Worm (Caenorhabditis elegans): ENCODE measurements around the gene elt-3.

Gene elt-3

DNA sequence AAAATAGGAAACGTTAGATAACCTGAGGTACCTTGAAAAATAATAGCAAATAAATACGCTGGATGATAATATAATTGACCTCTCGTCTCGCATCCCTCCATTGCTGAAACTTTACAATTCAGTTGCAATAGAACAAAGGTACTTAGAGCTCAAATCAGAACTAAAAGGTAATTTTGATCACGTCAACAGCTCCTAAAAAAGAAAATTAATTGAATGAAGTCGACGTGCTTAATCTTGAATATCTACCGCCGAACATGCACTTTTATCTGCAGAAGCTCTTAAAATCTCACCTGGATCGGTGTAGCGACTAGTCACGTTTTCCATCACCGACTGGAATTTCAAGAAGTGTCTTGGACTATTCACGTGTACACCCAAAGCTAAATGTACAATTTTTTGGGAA lies 31.3 kb upstream of the elt-3 start, which contains the start of gene sra-39:
sra-39 (minus strand) TSS at position 101 of the 400 bp plus-strand sequence.
- TF ChIP-seq hpl-2 (GFP tag; optimal IDR thresholded peaks at IDR 0.05): no peak
- TF ChIP-seq nhr-76 (tag; optimal IDR thresholded peaks at IDR 0.05): no peak
- peak; percentile 18 for TF ChIP-seq nhr-85 (tag)
- no peak for TF ChIP-seq unc-98 (GFP tag; IDR thresholded peaks at IDR 0.05)
- no peak for TF ChIP-seq nhr-11 (tag; optimal IDR thresholded peaks at IDR 0.05)
- no peak for TF ChIP-seq ama-1 (optimal IDR thresholded peaks at IDR 0.05)

DNA sequence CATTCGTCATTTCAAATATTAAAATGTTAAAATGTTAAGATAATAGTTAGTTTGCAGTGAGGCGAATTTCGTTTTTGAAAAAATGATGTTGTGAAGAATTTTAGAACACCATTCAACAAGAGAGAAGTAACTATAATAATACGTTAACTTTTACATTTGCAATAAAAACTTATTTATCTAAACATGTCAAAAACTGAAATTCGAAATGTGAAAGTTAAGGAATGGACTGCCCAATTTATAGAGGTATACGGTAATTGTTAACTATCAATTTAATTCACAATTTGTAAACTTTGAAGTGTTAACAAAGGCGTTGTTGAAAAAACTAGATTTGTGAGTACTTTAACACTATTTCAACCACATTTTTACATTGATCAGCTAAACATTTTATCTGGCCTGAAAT lies 30.9 kb upstream of the elt-3 start:
- TF ChIP-seq pqm-1 (tag; optimal IDR thresholded peaks at IDR 0.05) (no peak), pag-3 (tag; optimal IDR thresholded peaks at IDR 0.05; ENCODE audit: borderline replicate concordance, insufficient read depth) (no peak), efl-1 (optimal IDR thresholded peaks at IDR 0.05) (no peak), efl-1 (GFP tag; optimal IDR thresholded peaks at IDR 0.05 in 1 of 2) (peak in 1 of 2 experiments; percentile 30), irx-1 (tag; optimal IDR thresholded peaks at IDR 0.05) (no peak), ceh-90 (tag; optimal IDR thresholded peaks at IDR 0.05) (no peak), tlp-1 (tag; optimal IDR thresholded peaks at IDR 0.05) (no peak)

DNA sequence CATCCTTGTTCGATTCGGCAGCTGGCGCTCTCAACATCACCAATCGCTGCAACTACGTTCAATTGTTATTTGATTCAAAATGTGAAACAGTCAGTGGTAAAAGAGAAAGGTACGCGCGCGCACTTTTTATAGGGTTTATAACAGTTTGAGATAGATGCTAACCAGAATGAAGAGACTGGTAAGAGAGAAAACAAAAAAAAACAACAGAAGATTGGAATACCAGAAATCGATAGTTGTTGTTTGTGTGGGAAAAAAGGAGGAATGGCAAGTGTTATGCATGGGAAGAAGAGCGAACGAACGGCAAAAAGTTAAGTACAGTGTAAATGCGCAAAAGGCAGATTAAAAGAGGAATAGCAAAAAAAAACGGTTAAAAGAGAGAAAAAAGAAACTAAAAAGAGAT lies 24.8 kb upstream of the elt-3 start, which contains the start of gene Y26E6A.3:
Y26E6A.3 (minus strand) TSS at position 101 of the 400 bp plus-strand sequence.
- TF ChIP-seq fkh-10 (GFP tag; optimal IDR thresholded peaks at IDR 0.05) (no peak), blmp-1 (tag; optimal IDR thresholded peaks at IDR 0.05) (peak; percentile 44), snpc-4 (tag; optimal IDR thresholded peaks at IDR 0.05) (no peak), nhr-71 (tag; optimal IDR thresholded peaks at IDR 0.05) (no peak)

DNA sequence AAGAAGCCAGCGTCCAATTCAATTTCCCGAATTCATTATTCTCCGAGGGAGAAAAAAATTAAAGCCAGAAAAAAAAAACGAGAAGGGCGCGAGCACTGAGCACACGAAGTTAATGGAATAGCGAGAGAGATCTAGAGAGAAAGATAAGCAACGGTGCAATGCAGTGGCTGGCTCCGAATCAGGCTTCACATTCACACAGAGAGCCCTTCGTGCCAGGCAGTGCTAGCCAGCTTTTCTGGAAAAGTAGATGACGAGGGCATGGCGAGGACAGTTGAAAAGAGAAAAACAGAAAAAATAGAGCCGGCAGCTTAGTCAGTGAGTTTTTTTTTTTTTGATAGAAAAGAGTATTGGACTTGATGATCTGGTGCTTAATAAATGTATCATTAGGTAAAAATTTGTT lies 21.0 kb upstream of the elt-3 start:
- TF ChIP-seq nhr-11 (tag; optimal IDR thresholded peaks at IDR 0.05) (no peak), aha-1 (tag; optimal IDR thresholded peaks at IDR 0.05) (no peak), hlh-17 (GFP tag; optimal IDR thresholded peaks at IDR 0.05; ENCODE audit: borderline replicate concordance) (no peak), C04F5.9 (tag; optimal IDR thresholded peaks at IDR 0.05) (no peak), F16B12.6 (tag; optimal IDR thresholded peaks at IDR 0.05) (no peak), mab-9 (GFP tag; IDR thresholded peaks at IDR 0.05) (no peak), nhr-85 (tag) (no peak), blmp-1 (tag; optimal IDR thresholded peaks at IDR 0.05) (no peak), mdl-1 (tag; optimal IDR thresholded peaks at IDR 0.05) (no peak), zag-1 (tag; optimal IDR thresholded peaks at IDR 0.05) (no peak), ceh-8 (GFP tag; optimal IDR thresholded peaks at IDR 0.05) (no peak), nhr-71 (tag; optimal IDR thresholded peaks at IDR 0.05) (peak; percentile 45), nhr-28 (tag; optimal IDR thresholded peaks at IDR 0.05) (no peak), fkh-10 (GFP tag; optimal IDR thresholded peaks at IDR 0.05) (peak; percentile 47), nhr-47 (tag; optimal IDR thresholded peaks at IDR 0.05) (peak; percentile 40), nhr-12 (tag; optimal IDR thresholded peaks at IDR 0.05) (no peak), mep-1 (tag; optimal IDR thresholded peaks at IDR 0.05) (no peak), vab-15 (tag; optimal IDR thresholded peaks at IDR 0.05) (no peak), lsy-2 (tag; optimal IDR thresholded peaks at IDR 0.05) (no peak), fkh-8 (tag; optimal IDR thresholded peaks at IDR 0.05) (peak; percentile 84), irx-1 (tag; optimal IDR thresholded peaks at IDR 0.05) (no peak), swsn-7 (tag; optimal IDR thresholded peaks at IDR 0.05) (peak; percentile 30), nhr-84 (tag; optimal IDR thresholded peaks at IDR 0.05) (no peak), lir-3 (tag; optimal IDR thresholded peaks at IDR 0.05; ENCODE audit: poor library complexity) (no peak), efl-3 (GFP tag; optimal IDR thresholded peaks at IDR 0.05) (no peak), nhr-90 (tag; optimal IDR thresholded peaks at IDR 0.05; ENCODE audit: poor library complexity) (no peak), xbp-1 (tag; optimal IDR thresholded peaks at IDR 0.05) (no peak), egl-27 (tag; optimal IDR thresholded peaks at IDR 0.05) (no peak), unc-130 (tag; optimal IDR thresholded peaks at IDR 0.05) (no peak), skn-1 (tag; optimal IDR thresholded peaks at IDR 0.05) (no peak), nhr-19 (GFP tag; conservative IDR thresholded peaks at IDR 0.05) (no peak), unc-86 (tag; optimal IDR thresholded peaks at IDR 0.05) (no peak), elt-3 (tag; optimal IDR thresholded peaks at IDR 0.05) (no peak), elt-2 (tag; optimal IDR thresholded peaks at IDR 0.05) (no peak), hpl-2 (GFP tag; optimal IDR thresholded peaks at IDR 0.05) (no peak), ets-5 (GFP tag; IDR thresholded peaks at IDR 0.05) (no peak), grh-1 (GFP tag; IDR thresholded peaks at IDR 0.05) (no peak), nhr-77 (tag; optimal IDR thresholded peaks at IDR 0.05) (no peak)

Measured in whole organism, L1 larva.